Worm (Caenorhabditis elegans) whole organism, mixed stage, embryonic: Measurements from ENCODE around the gene ZK377.15.

ENCODE experiments used
- M03D4.4 ChIP-seq: sonication (generic microtip); optimal IDR thresholded peaks from 2 replicates; lab custom pipeline; 2017; ENCODE audit warnings: mild to moderate bottlenecking, missing genetic modification characterization, missing compliant biosample characterization
- ces-1 ChIP-seq: fragments of 150-350 bp; optimal IDR thresholded peaks from 2 replicates; lab custom pipeline; 2014; ENCODE audit warnings: missing biosample characterization, missing genetic modification reagents, missing genetic modification characterization
- drap-1 ChIP-seq: fragments of 200-800 bp; sonication (Bioruptor generic); optimal IDR thresholded peaks from 3 replicates; lab custom pipeline; 2018; ENCODE audit warnings: mild to moderate bottlenecking, missing genetic modification characterization, missing compliant biosample characterization
- elt-3 ChIP-seq: fragments of 150-350 bp; optimal IDR thresholded peaks from 2 replicates; lab custom pipeline; 2014; ENCODE audit warnings: missing biosample characterization, missing genetic modification characterization
- hlh-1 ChIP-seq: fragments of 150-350 bp; optimal IDR thresholded peaks from 2 replicates; lab custom pipeline; 2014; ENCODE audit warnings: missing biosample characterization, missing genetic modification reagents, missing genetic modification characterization
- mab-5 ChIP-seq: fragments of 150-350 bp; optimal IDR thresholded peaks from 2 replicates; lab custom pipeline; 2014; ENCODE audit warnings: missing biosample characterization, missing genetic modification characterization
- mep-1 ChIP-seq: fragments of 150-350 bp; optimal IDR thresholded peaks from 2 replicates; lab custom pipeline; 2017; ENCODE audit warnings: missing biosample characterization, missing genetic modification reagents, missing genetic modification characterization, inconsistent platforms
- nhr-76 ChIP-seq: sonication (generic microtip); optimal IDR thresholded peaks from 2 replicates; lab custom pipeline; 2017; ENCODE audit warnings: missing biosample characterization, missing genetic modification characterization
- pha-4 ChIP-seq: fragments of 150-350 bp; optimal IDR thresholded peaks from 2 replicates; lab custom pipeline; 2018; ENCODE audit warnings: missing biosample characterization, missing genetic modification reagents, missing genetic modification characterization
- unc-39 ChIP-seq: fragments of 150-350 bp; optimal IDR thresholded peaks from 2 replicates; lab custom pipeline; 2014; ENCODE audit warnings: missing biosample characterization, missing genetic modification characterization
- unc-62 ChIP-seq: fragments of 150-350 bp; optimal IDR thresholded peaks from 2 replicates; lab custom pipeline; 2014; ENCODE audit warnings: missing biosample characterization, missing genetic modification reagents, missing genetic modification characterization
- ztf-11 ChIP-seq: fragments of 150-350 bp; optimal IDR thresholded peaks from 2 replicates; lab custom pipeline; 2014; ENCODE audit warnings: missing biosample characterization, missing genetic modification characterization

DNA sequence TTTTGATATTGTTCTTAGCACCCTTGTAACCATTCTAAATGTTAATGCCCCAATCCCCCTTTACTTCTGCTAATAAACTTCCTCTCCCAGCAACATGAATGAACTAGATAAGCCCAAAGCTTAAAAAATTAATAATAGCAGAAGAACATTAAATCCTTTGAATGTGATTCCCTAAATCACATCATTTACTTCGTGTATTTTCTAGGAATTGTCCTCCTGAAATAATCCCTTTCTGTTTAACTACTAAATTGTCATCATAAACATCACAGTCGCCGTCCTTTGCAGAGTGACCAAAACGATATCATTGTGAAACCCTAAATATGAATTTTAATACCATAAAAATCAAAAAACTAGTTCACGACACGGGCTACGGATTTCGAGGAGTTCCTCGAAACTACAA is 49.6 kb downstream of the ZK377.15 start:
- TF ChIP-seq pha-4 (tag; lab: Kevin White, UChicago): no peak
- TF ChIP-seq nhr-76 (tag; lab: Kevin White, UChicago): no peak
- TF ChIP-seq unc-62 (GFP tag; lab: Kevin White, UChicago): no peak
- no peak for TF ChIP-seq mep-1
- no peak for TF ChIP-seq hlh-1
- TF ChIP-seq unc-39: no peak
- no peak for TF ChIP-seq ztf-11 (tag; lab: Kevin White, UChicago)
- no peak for TF ChIP-seq drap-1 (GFP tag; lab: Kevin White, UChicago)
- no peak for TF ChIP-seq M03D4.4 (tag; lab: Kevin White, UChicago)
- TF ChIP-seq ces-1 (GFP tag; lab: Kevin White, UChicago): no peak
- TF ChIP-seq elt-3: no peak
- TF ChIP-seq mab-5 (tag; lab: Kevin White, UChicago): no peak
